Worm (Caenorhabditis elegans): Measurements from ENCODE around the gene lro-1.
A peak's percentile ranks its signal among the peaks of the same experiment; 100 is the strongest.

lro-1 gene

DNA sequence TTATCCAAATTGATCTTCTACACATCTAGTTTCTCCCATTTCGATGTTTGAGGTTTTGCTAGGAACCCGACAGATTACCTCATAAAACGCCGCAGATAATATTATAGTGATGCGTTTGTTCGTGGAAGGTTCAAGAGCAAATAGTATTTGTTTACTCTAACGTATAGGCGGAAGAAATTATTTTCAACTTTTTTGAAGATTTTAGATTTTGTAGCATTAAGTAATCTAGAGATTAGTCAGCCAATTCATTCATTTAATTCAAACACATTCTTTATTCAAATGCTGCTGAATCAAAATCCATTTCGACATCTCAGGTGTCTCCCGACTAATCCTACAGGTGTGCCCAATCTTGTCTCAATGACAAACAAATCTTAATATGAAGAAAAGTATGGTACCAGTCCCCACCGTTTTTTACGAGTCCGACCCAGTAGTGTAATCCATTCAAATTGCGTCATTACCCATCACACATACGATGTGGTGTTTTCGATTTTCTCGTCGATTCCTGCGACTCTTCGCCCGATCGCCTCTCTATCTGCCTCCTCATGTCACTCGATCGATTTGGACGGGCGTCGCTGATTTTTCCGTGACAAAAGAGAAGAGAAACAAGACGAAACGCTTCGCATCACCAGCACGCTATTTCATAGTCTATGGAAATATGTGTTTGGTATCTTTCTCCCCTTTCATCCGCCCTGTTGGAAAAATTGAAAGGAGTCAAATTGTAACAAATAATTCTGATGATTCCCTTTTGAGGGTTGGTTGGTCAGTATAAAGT lies 17.8 kb upstream of the lro-1 start (continued):
- TF ChIP-seq nhr-6 (tag; optimal IDR thresholded peaks at IDR 0.05) = no peak
- no peak for TF ChIP-seq nhr-77 (tag; optimal IDR thresholded peaks at IDR 0.05)
- no peak for TF ChIP-seq nhr-12 (tag; optimal IDR thresholded peaks at IDR 0.05)
- no peak for TF ChIP-seq zag-1 (tag; optimal IDR thresholded peaks at IDR 0.05)
- TF ChIP-seq sem-4 (tag; optimal IDR thresholded peaks at IDR 0.05) = peak; percentile 78
- no peak for TF ChIP-seq unc-39 (tag; optimal IDR thresholded peaks at IDR 0.05)
- no peak for TF ChIP-seq C34F6.9 (tag; optimal IDR thresholded peaks at IDR 0.05)
- TF ChIP-seq sma-9 (GFP tag; optimal IDR thresholded peaks at IDR 0.05) = peak; percentile 68
- TF ChIP-seq sma-9 (tag; optimal IDR thresholded peaks at IDR 0.05) = no peak
- no peak for TF ChIP-seq peb-1 (tag; optimal IDR thresholded peaks at IDR 0.05)

DNA sequence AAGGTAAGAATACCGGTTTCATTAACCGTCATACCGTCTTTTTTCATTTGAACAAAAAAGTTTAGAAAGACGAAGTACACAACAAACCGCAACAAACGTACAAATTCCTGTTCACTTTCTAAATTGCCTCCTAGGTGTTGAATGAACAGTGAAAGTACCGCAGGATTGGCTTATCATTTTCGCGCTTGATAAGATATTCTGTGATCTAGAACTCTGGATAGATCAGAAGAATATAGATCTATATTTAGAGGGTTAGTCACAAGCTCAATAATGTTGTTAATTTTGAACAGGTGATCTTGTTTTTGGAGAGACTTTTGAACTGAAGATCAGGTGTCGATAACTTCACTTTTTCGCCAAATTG lies 17.2 kb upstream of the lro-1 start:
- TF ChIP-seq mab-5 (tag; optimal IDR thresholded peaks at IDR 0.05) = no peak
- peak; percentile 12 for TF ChIP-seq blmp-1 (tag; optimal IDR thresholded peaks at IDR 0.05; ENCODE audit: insufficient read depth)

DNA sequence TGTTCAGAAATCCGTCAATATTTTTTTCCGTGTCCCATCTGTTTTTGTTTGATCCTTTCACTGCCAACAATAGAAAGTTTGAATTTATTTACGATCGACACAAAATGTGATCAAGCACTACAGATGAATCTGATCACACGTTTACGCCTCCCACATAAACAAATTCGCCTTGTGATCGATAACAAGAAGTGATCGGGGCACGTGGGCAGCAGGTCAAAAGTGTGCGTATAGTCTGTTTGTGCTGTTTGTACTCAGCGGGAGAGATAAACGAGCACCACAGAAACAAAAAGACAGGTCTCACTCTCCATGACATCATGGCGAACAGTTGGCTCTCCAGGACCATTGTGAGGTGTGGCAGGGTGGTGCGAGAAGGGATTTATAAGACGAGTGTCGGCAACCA lies 16.3 kb upstream of the lro-1 start:
- TF ChIP-seq skn-1 (tag; optimal IDR thresholded peaks at IDR 0.05) (peak; percentile 4), lin-39 (tag; optimal IDR thresholded peaks at IDR 0.05) (no peak), nhr-129 (tag; optimal IDR thresholded peaks at IDR 0.05) (peak; percentile 97), sem-4 (tag; optimal IDR thresholded peaks at IDR 0.05) (peak; percentile 60), nhr-25 (tag; optimal IDR thresholded peaks at IDR 0.05) (peak; percentile 89), zag-1 (tag; optimal IDR thresholded peaks at IDR 0.05) (no peak), ceh-16 (tag; optimal IDR thresholded peaks at IDR 0.05) (no peak), gmeb-1 (tag; optimal IDR thresholded peaks at IDR 0.05) (peak; percentile 56), ztf-1 (GFP tag; conservative IDR thresholded peaks at IDR 0.05) (no peak), nhr-10 (tag; optimal IDR thresholded peaks at IDR 0.05) (peak; percentile 34), egl-27 (tag; optimal IDR thresholded peaks at IDR 0.05) (no peak), fos-1 (tag; optimal IDR thresholded peaks at IDR 0.05) (peak; percentile 68), lin-11 (tag; optimal IDR thresholded peaks at IDR 0.05) (peak; percentile 48), mab-5 (tag; optimal IDR thresholded peaks at IDR 0.05) (peak; percentile 34), lin-13 (GFP tag; optimal IDR thresholded peaks at IDR 0.05) (peak; percentile 56), snpc-4 (tag; optimal IDR thresholded peaks at IDR 0.05) (no peak), unc-55 (GFP tag; optimal IDR thresholded peaks at IDR 0.05) (no peak), nhr-12 (tag; optimal IDR thresholded peaks at IDR 0.05) (no peak), elt-1 (tag; optimal IDR thresholded peaks at IDR 0.05) (no peak), Y55F3AM.14 (GFP tag; optimal IDR thresholded peaks at IDR 0.05) (peak; percentile 78), ceh-82 (tag; optimal IDR thresholded peaks at IDR 0.05) (no peak), dmd-4 (tag; optimal IDR thresholded peaks at IDR 0.05) (no peak), elt-3 (tag; optimal IDR thresholded peaks at IDR 0.05) (no peak), peb-1 (tag; optimal IDR thresholded peaks at IDR 0.05) (no peak), ZK546.5 (tag; optimal IDR thresholded peaks at IDR 0.05) (no peak), F13H6.1 (tag; optimal IDR thresholded peaks at IDR 0.05) (peak; percentile 91), alr-1 (tag; optimal IDR thresholded peaks at IDR 0.05) (no peak), C34F6.9 (tag; optimal IDR thresholded peaks at IDR 0.05) (peak; percentile 52), lsy-2 (tag; optimal IDR thresholded peaks at IDR 0.05) (peak in 1 of 2 experiments; percentile 76), nhr-23 (tag; optimal IDR thresholded peaks at IDR 0.05) (no peak), ztf-4 (tag; optimal IDR thresholded peaks at IDR 0.05) (peak; percentile 91), ama-1 (optimal IDR thresholded peaks at IDR 0.05) (peak; percentile 58), nhr-21 (tag; optimal IDR thresholded peaks at IDR 0.05) (peak; percentile 85), sma-9 (GFP tag; optimal IDR thresholded peaks at IDR 0.05) (peak; percentile 97), sma-9 (tag; optimal IDR thresholded peaks at IDR 0.05) (no peak), mbf-1 (tag; optimal IDR thresholded peaks at IDR 0.05) (no peak), R02D3.7 (tag; optimal IDR thresholded peaks at IDR 0.05) (no peak), nhr-237 (tag; optimal IDR thresholded peaks at IDR 0.05) (no peak), blmp-1 (tag; optimal IDR thresholded peaks at IDR 0.05; ENCODE audit: insufficient read depth) (peak; percentile 81), ztf-11 (tag; optimal IDR thresholded peaks at IDR 0.05) (no peak), nhr-77 (tag; optimal IDR thresholded peaks at IDR 0.05) (no peak), mdl-1 (tag; optimal IDR thresholded peaks at IDR 0.05) (peak; percentile 67 to 91), unc-62 (GFP tag; optimal IDR thresholded peaks at IDR 0.05) (no peak), crh-2 (tag; optimal IDR thresholded peaks at IDR 0.05) (peak; percentile 94), sma-3 (GFP tag; optimal IDR thresholded peaks at IDR 0.05) (peak; percentile 85), nhr-11 (tag; optimal IDR thresholded peaks at IDR 0.05) (no peak), aly-2 (tag; optimal IDR thresholded peaks at IDR 0.05) (no peak), unc-39 (tag; optimal IDR thresholded peaks at IDR 0.05) (no peak), nhr-6 (tag; optimal IDR thresholded peaks at IDR 0.05) (peak; percentile 26)
